Worm (Caenorhabditis elegans) whole organism, mixed stage, embryonic: ENCODE results near the gene fbxa-224.

ENCODE experiments used
- M03D4.4 ChIP-seq: sonication (generic microtip); optimal IDR thresholded peaks from 2 replicates; lab custom pipeline; 2017; ENCODE audit warnings: mild to moderate bottlenecking, missing genetic modification characterization, missing compliant biosample characterization
- bed-3 ChIP-seq: fragments of 200-800 bp; sonication (Bioruptor generic); optimal IDR thresholded peaks from 3 replicates; lab custom pipeline; 2018; ENCODE audit warnings: mild to moderate bottlenecking, missing genetic modification characterization, moderate library complexity, missing compliant biosample characterization
- blmp-1 ChIP-seq: fragments of 150-350 bp; optimal IDR thresholded peaks from 2 replicates; lab custom pipeline; 2014; ENCODE audit warnings: missing biosample characterization, missing genetic modification characterization
- ceh-39 ChIP-seq: fragments of 150-350 bp; optimal IDR thresholded peaks from 2 replicates; lab custom pipeline; 2014; ENCODE audit warnings: missing biosample characterization, missing genetic modification characterization
- ceh-83 ChIP-seq: fragments of 200-800 bp; sonication (Bioruptor generic); optimal IDR thresholded peaks from 2 replicates; lab custom pipeline; 2018; ENCODE audit warnings: mild to moderate bottlenecking, missing genetic modification characterization, missing compliant biosample characterization
- ces-1 ChIP-seq: fragments of 150-350 bp; optimal IDR thresholded peaks from 2 replicates; lab custom pipeline; 2014; ENCODE audit warnings: missing biosample characterization, missing genetic modification reagents, missing genetic modification characterization
- cnd-1 ChIP-seq: fragments of 200-800 bp; sonication (Bioruptor generic); optimal IDR thresholded peaks from 2 replicates; lab custom pipeline; 2018; ENCODE audit warnings: mild to moderate bottlenecking, missing genetic modification characterization, missing compliant biosample characterization
- drap-1 ChIP-seq: fragments of 200-800 bp; sonication (Bioruptor generic); optimal IDR thresholded peaks from 3 replicates; lab custom pipeline; 2018; ENCODE audit warnings: mild to moderate bottlenecking, missing genetic modification characterization, missing compliant biosample characterization
- elt-1 ChIP-seq: sonication (generic microtip); optimal IDR thresholded peaks from 2 replicates; lab custom pipeline; 2017; ENCODE audit warnings: missing genetic modification characterization, mild to moderate bottlenecking, missing compliant biosample characterization, antibody characterized with exemption, moderate library complexity, borderline replicate concordance; ENCODE audit not compliant: insufficient read depth
- elt-3 ChIP-seq: fragments of 150-350 bp; optimal IDR thresholded peaks from 2 replicates; lab custom pipeline; 2014; ENCODE audit warnings: missing biosample characterization, missing genetic modification characterization
- flh-1 ChIP-seq: fragments of 200-800 bp; sonication (Bioruptor generic); optimal IDR thresholded peaks from 2 replicates; lab custom pipeline; 2018; ENCODE audit warnings: mild to moderate bottlenecking, missing genetic modification characterization, moderate library complexity, missing compliant biosample characterization
- hlh-1 ChIP-seq: fragments of 150-350 bp; optimal IDR thresholded peaks from 2 replicates; lab custom pipeline; 2014; ENCODE audit warnings: missing biosample characterization, missing genetic modification reagents, missing genetic modification characterization
- lin-13 ChIP-seq: fragments of 150-350 bp; optimal IDR thresholded peaks from 2 replicates; lab custom pipeline; 2014; ENCODE audit warnings: missing biosample characterization, missing genetic modification characterization
- lin-32 ChIP-seq: fragments of 200-800 bp; sonication (Bioruptor generic); optimal IDR thresholded peaks from 2 replicates; lab custom pipeline; 2018; ENCODE audit warnings: mild to moderate bottlenecking, missing genetic modification characterization, missing compliant biosample characterization
- lsy-2 ChIP-seq: fragments of 150-350 bp; optimal IDR thresholded peaks from 2 replicates; lab custom pipeline; 2014; ENCODE audit warnings: missing biosample characterization, missing genetic modification characterization
- mep-1 ChIP-seq: fragments of 150-350 bp; optimal IDR thresholded peaks from 2 replicates; lab custom pipeline; 2017; ENCODE audit warnings: missing biosample characterization, missing genetic modification reagents, missing genetic modification characterization, inconsistent platforms
- mls-2 ChIP-seq: sonication (generic microtip); optimal IDR thresholded peaks from 2 replicates; lab custom pipeline; 2016; ENCODE audit warnings: mild to moderate bottlenecking, missing genetic modification characterization, moderate library complexity, missing compliant biosample characterization
- nhr-12 ChIP-seq: fragments of 150-350 bp; optimal IDR thresholded peaks from 2 replicates; lab custom pipeline; 2014; ENCODE audit warnings: missing biosample characterization, missing genetic modification characterization
- nhr-2 ChIP-seq: fragments of 150-350 bp; optimal IDR thresholded peaks from 2 replicates; lab custom pipeline; 2014; ENCODE audit warnings: missing biosample characterization, missing genetic modification characterization
- nhr-237 ChIP-seq: fragments of 150-350 bp; optimal IDR thresholded peaks from 2 replicates; lab custom pipeline; 2014; ENCODE audit warnings: missing biosample characterization, missing genetic modification characterization
- nhr-76 ChIP-seq: sonication (generic microtip); optimal IDR thresholded peaks from 2 replicates; lab custom pipeline; 2017; ENCODE audit warnings: missing biosample characterization, missing genetic modification characterization
- pha-4 ChIP-seq: fragments of 150-350 bp; optimal IDR thresholded peaks from 2 replicates; lab custom pipeline; 2018; ENCODE audit warnings: missing biosample characterization, missing genetic modification reagents, missing genetic modification characterization
- sem-2 ChIP-seq: fragments of 200-800 bp; sonication (Bioruptor generic); optimal IDR thresholded peaks from 2 replicates; lab custom pipeline; 2018; ENCODE audit warnings: mild to moderate bottlenecking, missing genetic modification characterization, missing compliant biosample characterization
- snpc-4 ChIP-seq: fragments of 150-350 bp; optimal IDR thresholded peaks from 2 replicates; lab custom pipeline; 2014; ENCODE audit warnings: missing biosample characterization, missing genetic modification characterization
- sptf-1 ChIP-seq: sonication (generic microtip); optimal IDR thresholded peaks from 2 replicates; lab custom pipeline; 2017; ENCODE audit warnings: mild to moderate bottlenecking, missing genetic modification characterization, moderate library complexity, missing compliant biosample characterization
- tbx-8 ChIP-seq: fragments of 200-800 bp; sonication (Bioruptor generic); optimal IDR thresholded peaks from 2 replicates; lab custom pipeline; 2018; ENCODE audit warnings: mild to moderate bottlenecking, missing genetic modification characterization, moderate library complexity, missing compliant biosample characterization
- unc-120 ChIP-seq: sonication (generic microtip); optimal IDR thresholded peaks from 2 replicates; lab custom pipeline; 2017; ENCODE audit warnings: missing genetic modification characterization, missing compliant biosample characterization; ENCODE audit not compliant: poor library complexity, severe bottlenecking
- unc-39 ChIP-seq: fragments of 150-350 bp; optimal IDR thresholded peaks from 2 replicates; lab custom pipeline; 2014; ENCODE audit warnings: missing biosample characterization, missing genetic modification characterization
- unc-62 ChIP-seq: fragments of 150-350 bp; optimal IDR thresholded peaks from 2 replicates; lab custom pipeline; 2014; ENCODE audit warnings: missing biosample characterization, missing genetic modification reagents, missing genetic modification characterization
- zip-8 ChIP-seq: fragments of 150-350 bp; optimal IDR thresholded peaks from 2 replicates; lab custom pipeline; 2014; ENCODE audit warnings: missing biosample characterization, missing genetic modification characterization
- ztf-11 ChIP-seq: fragments of 150-350 bp; optimal IDR thresholded peaks from 2 replicates; lab custom pipeline; 2014; ENCODE audit warnings: missing biosample characterization, missing genetic modification characterization

The fbxa-224 gene

ce11 chrII:7544782-7545181 lies 3.2 kb downstream of the fbxa-224 start:
- TF ChIP-seq hlh-1 (no peak), sem-2 (no peak), snpc-4 (tag; lab: Kevin White, UChicago) (no peak), zip-8 (no peak), nhr-12 (tag; lab: Kevin White, UChicago) (no peak), elt-3 (tag; lab: Kevin White, UChicago) (no peak), mls-2 (tag; lab: Kevin White, UChicago) (no peak), unc-39 (no peak), bed-3 (GFP tag; lab: Kevin White, UChicago) (no peak), ceh-83 (no peak)

ce11 chrII:7543808-7544207 lies 4.1 kb downstream of the fbxa-224 start, which contains the start of gene rol-8:
Gene rol-8 (plus strand): TSS chrII:7544108.
- TF ChIP-seq unc-39 (no peak), mls-2 (tag; lab: Kevin White, UChicago) (no peak), cnd-1 (no peak), hlh-1 (no peak), mep-1 (no peak), nhr-12 (tag; lab: Kevin White, UChicago) (no peak), ztf-11 (tag; lab: Kevin White, UChicago) (no peak), lin-32 (GFP tag; lab: Kevin White, UChicago) (no peak), blmp-1 (tag; lab: Kevin White, UChicago) (no peak), unc-62 (GFP tag; lab: Kevin White, UChicago) (no peak), nhr-76 (no peak), tbx-8 (GFP tag; lab: Kevin White, UChicago) (no peak)

- TF ChIP-seq nhr-2 (tag; lab: Kevin White, UChicago) (no peak), ces-1 (GFP tag; lab: Kevin White, UChicago) (no peak), hlh-1 (no peak), unc-39 (no peak), elt-3 (tag; lab: Kevin White, UChicago) (no peak), elt-1 (tag; lab: Kevin White, UChicago) (no peak), cnd-1 (no peak), zip-8 (no peak), sptf-1 (no peak), drap-1 (GFP tag; lab: Kevin White, UChicago) (no peak), lsy-2 (tag; lab: Kevin White, UChicago) (no peak), unc-120 (tag; lab: Kevin White, UChicago) (no peak), lin-32 (GFP tag; lab: Kevin White, UChicago) (no peak), nhr-12 (tag; lab: Kevin White, UChicago) (no peak)
Measured at ce11 chrII:7542952-7543351, 5.0 kb downstream of the fbxa-224 start.

- TF ChIP-seq drap-1 (GFP tag; lab: Kevin White, UChicago) = no peak
- no peak for TF ChIP-seq nhr-2 (tag; lab: Kevin White, UChicago)
- no peak for TF ChIP-seq blmp-1 (tag; lab: Kevin White, UChicago)
- TF ChIP-seq ceh-39 (tag; lab: Kevin White, UChicago) = peak; percentile 8
- TF ChIP-seq cnd-1 = no peak
- TF ChIP-seq tbx-8 (GFP tag; lab: Kevin White, UChicago) = no peak
- TF ChIP-seq M03D4.4 = no peak
- TF ChIP-seq unc-39 = no peak
- peak; percentile 10 for TF ChIP-seq hlh-1
- TF ChIP-seq mep-1 = peak; percentile 67
- TF ChIP-seq pha-4 = no peak
- TF ChIP-seq lsy-2 (tag; lab: Kevin White, UChicago) = peak; percentile 82
- TF ChIP-seq flh-1 (GFP tag; lab: Kevin White, UChicago) = no peak
Measured at ce11 chrII:7537603-7538230, 10.2 kb downstream of the fbxa-224 start, which contains the start of gene nfi-1. Gene nfi-1 (plus strand): TSS chrII:7538180.

ce11 chrII:7534934-7535333 lies 13.0 kb downstream of the fbxa-224 start, which contains the start of gene ZK1290.13:
Gene ZK1290.13 (plus strand): TSS chrII:7535006.
- no peak for TF ChIP-seq elt-3 (tag; lab: Kevin White, UChicago)
- TF ChIP-seq lsy-2 (tag; lab: Kevin White, UChicago) = no peak
- TF ChIP-seq elt-1 (tag; lab: Kevin White, UChicago) = no peak
- TF ChIP-seq tbx-8 (GFP tag; lab: Kevin White, UChicago) = no peak
- no peak for TF ChIP-seq unc-120 (tag; lab: Kevin White, UChicago)
- no peak for TF ChIP-seq bed-3 (GFP tag; lab: Kevin White, UChicago)
- no peak for TF ChIP-seq ceh-83
- no peak for TF ChIP-seq nhr-237
- no peak for TF ChIP-seq lin-13 (tag; lab: Kevin White, UChicago)
- no peak for TF ChIP-seq zip-8
- TF ChIP-seq nhr-76 = no peak
- TF ChIP-seq hlh-1 = no peak
- no peak for TF ChIP-seq mls-2 (tag; lab: Kevin White, UChicago)
- no peak for TF ChIP-seq lin-32 (GFP tag; lab: Kevin White, UChicago)
- TF ChIP-seq ztf-11 (tag; lab: Kevin White, UChicago) = no peak
- TF ChIP-seq cnd-1 = no peak
- no peak for TF ChIP-seq ces-1 (GFP tag; lab: Kevin White, UChicago)
- TF ChIP-seq nhr-2 (tag; lab: Kevin White, UChicago) = no peak
- TF ChIP-seq sptf-1 = no peak
